Worm (Caenorhabditis elegans) whole organism, young adult: ENCODE results near the gene T08D10.4.

Experiments used
- ceh-40 ChIP-seq: fragments of 200-800 bp; sonication (Bioruptor generic); IDR thresholded peaks from 2 replicates; pipeline ENCODE4 v1.3.6; 2022; ENCODE audit warnings: missing genetic modification characterization, missing compliant biosample characterization
- madf-8 ChIP-seq: fragments of 200-800 bp; sonication (Bioruptor generic); conservative IDR thresholded peaks from 2 replicates; pipeline ENCODE4 v1.3.6; 2022; ENCODE audit warnings: missing genetic modification reagents, missing genetic modification characterization, missing compliant biosample characterization

ce11 chrX:11938826-11939225 is 14.3 kb downstream of the T08D10.4 start, which contains the start of gene F55G7.5:
- TF ChIP-seq madf-8: no peak
- no peak for TF ChIP-seq ceh-40
